Fruit fly (Drosophila melanogaster) whole organism, embryonic: ENCODE measurements around the gene scny.

ENCODE experiments used
- Abd-B ChIP-seq: fragments of 200-800 bp; sonication (Bioruptor generic); optimal IDR thresholded peaks from 2 replicates; lab custom pipeline; 2018; ENCODE audit warnings: missing biosample characterization, mild to moderate bottlenecking, missing genetic modification characterization, moderate library complexity
- Antp ChIP-seq: fragments of 200-800 bp; sonication (Bioruptor generic); optimal IDR thresholded peaks from 3 replicates; lab custom pipeline; 2016; ENCODE audit warnings: missing biosample characterization, missing genetic modification characterization
- BtbVII ChIP-seq: fragments of 200-800 bp; sonication (Bioruptor generic); optimal IDR thresholded peaks from 3 replicates; lab custom pipeline; 2017; ENCODE audit warnings: missing biosample characterization, mild to moderate bottlenecking, missing genetic modification characterization
- Bteb2 ChIP-seq: fragments of 200-800 bp; sonication (Bioruptor generic); optimal IDR thresholded peaks from 2 replicates; lab custom pipeline; 2016; ENCODE audit warnings: missing biosample characterization, missing genetic modification characterization
- CG10321 ChIP-seq: fragments of 200-800 bp; sonication (Bioruptor generic); IDR thresholded peaks from 2 replicates; pipeline ENCODE4 v1.3.6; 2022; ENCODE audit warnings: missing biosample characterization, missing genetic modification characterization
- CG10979 ChIP-seq: fragments of 200-800 bp; sonication (Bioruptor generic); optimal IDR thresholded peaks from 2 replicates; lab custom pipeline; 2018; ENCODE audit warnings: missing biosample characterization, mild to moderate bottlenecking, missing genetic modification characterization, moderate library complexity
- CG11093 ChIP-seq: fragments of 200-800 bp; sonication (Bioruptor generic); IDR thresholded peaks from 3 replicates; pipeline ENCODE4 v1.3.6; 2022; ENCODE audit warnings: missing biosample characterization, missing genetic modification characterization
- CG11247 ChIP-seq: fragments of 200-800 bp; sonication (Bioruptor generic); IDR thresholded peaks from 2 replicates; pipeline ENCODE4 v1.3.6; 2022; ENCODE audit warnings: missing biosample characterization, missing genetic modification characterization
- CG11695 ChIP-seq: fragments of 200-800 bp; sonication (Bioruptor generic); IDR thresholded peaks from 3 replicates; pipeline ENCODE4 v1.3.6; 2022; ENCODE audit warnings: missing biosample characterization, missing genetic modification characterization
- CG12236 ChIP-seq: fragments of 200-800 bp; sonication (Bioruptor generic); optimal IDR thresholded peaks from 2 replicates; lab custom pipeline; 2016; ENCODE audit warnings: missing biosample characterization, missing genetic modification characterization
- CG14014 ChIP-seq: fragments of 200-800 bp; sonication (Bioruptor generic); IDR thresholded peaks from 2 replicates; pipeline ENCODE4 v1.3.6; 2022; ENCODE audit warnings: missing biosample characterization, missing genetic modification characterization
- CG15073 ChIP-seq: fragments of 200-800 bp; sonication (Bioruptor generic); optimal IDR thresholded peaks from 2 replicates; lab custom pipeline; 2016; ENCODE audit warnings: missing biosample characterization, missing genetic modification characterization
- CG1602 ChIP-seq: fragments of 200-800 bp; sonication (Bioruptor generic); optimal IDR thresholded peaks from 3 replicates; lab custom pipeline; 2016; ENCODE audit warnings: missing biosample characterization, missing genetic modification characterization
- CG16863 ChIP-seq: fragments of 200-800 bp; sonication (Bioruptor generic); optimal IDR thresholded peaks from 3 replicates; lab custom pipeline; 2016; ENCODE audit warnings: missing biosample characterization, missing genetic modification characterization
- CG31388 ChIP-seq: fragments of 200-800 bp; sonication (Bioruptor generic); optimal IDR thresholded peaks from 2 replicates; lab custom pipeline; 2016; ENCODE audit warnings: missing biosample characterization, missing genetic modification characterization
- CG32767 ChIP-seq: fragments of 200-800 bp; sonication (Bioruptor generic); IDR thresholded peaks from 2 replicates; pipeline ENCODE4 v1.3.6; 2022; ENCODE audit warnings: missing biosample characterization, missing genetic modification characterization
- CG6175 ChIP-seq: fragments of 200-800 bp; sonication (Bioruptor generic); IDR thresholded peaks from 3 replicates; pipeline ENCODE4 v1.3.6; 2022; ENCODE audit warnings: missing biosample characterization, missing genetic modification characterization
- CG6683 ChIP-seq: fragments of 200-800 bp; sonication (Bioruptor generic); optimal IDR thresholded peaks from 2 replicates; lab custom pipeline; 2017; ENCODE audit warnings: missing biosample characterization, mild to moderate bottlenecking, missing genetic modification characterization, missing genetic modification reagents
- CG7271 ChIP-seq: fragments of 200-800 bp; sonication (Bioruptor generic); optimal IDR thresholded peaks from 2 replicates; lab custom pipeline; 2018; ENCODE audit warnings: missing biosample characterization, mild to moderate bottlenecking, missing genetic modification characterization, moderate library complexity
- CG9797 ChIP-seq: fragments of 200-800 bp; sonication (Bioruptor generic); optimal IDR thresholded peaks from 3 replicates; lab custom pipeline; 2018; ENCODE audit warnings: missing biosample characterization, mild to moderate bottlenecking, missing genetic modification characterization
- D ChIP-seq, 2 experiments: fragments of 200-800 bp in 1 of 2; fragments of >200 bp in 1 of 2; sonication (Bioruptor generic) in 1 of 2; optimal IDR thresholded peaks; 2 replicates in 1 of 2; 3 replicates in 1 of 2; lab custom pipeline; 2017; ENCODE audit warnings: mild to moderate bottlenecking in 1 of 2, missing biosample characterization in 1 of 2, missing genetic modification characterization in 1 of 2, missing genetic modification reagents in 1 of 2
- Dad ChIP-seq: fragments of 200-800 bp; sonication (Bioruptor generic); optimal IDR thresholded peaks from 3 replicates; lab custom pipeline; 2016; ENCODE audit warnings: missing biosample characterization, missing genetic modification characterization
- Drgx ChIP-seq: fragments of 200-800 bp; sonication (Bioruptor generic); IDR thresholded peaks from 2 replicates; pipeline ENCODE4 v1.3.6; 2022; ENCODE audit warnings: missing biosample characterization, missing genetic modification characterization
- H2.0 ChIP-seq: fragments of 200-800 bp; sonication (Bioruptor generic); IDR thresholded peaks from 2 replicates; pipeline ENCODE4 v1.3.6; 2022; ENCODE audit warnings: missing biosample characterization, missing genetic modification characterization
- HLHmδ ChIP-seq: fragments of 200-800 bp; sonication (Bioruptor generic); optimal IDR thresholded peaks from 2 replicates; lab custom pipeline; 2018; ENCODE audit warnings: missing biosample characterization, mild to moderate bottlenecking, missing genetic modification characterization, moderate library complexity
- Hr51 ChIP-seq, 2 experiments: fragments of 200-800 bp; sonication (Bioruptor generic); optimal IDR thresholded peaks; 2 replicates in 1 of 2; 3 replicates in 1 of 2; lab custom pipeline; 2016 to 2018; ENCODE audit warnings: missing biosample characterization in 2 of 2, missing genetic modification characterization in 2 of 2, mild to moderate bottlenecking in 1 of 2, moderate library complexity in 1 of 2
- Hr78 ChIP-seq, 2 experiments: fragments of 200-800 bp in 1 of 2; fragments of >200 bp in 1 of 2; sonication (Bioruptor generic) in 1 of 2; optimal IDR thresholded peaks; 2 replicates each; lab custom pipeline; 2017 to 2019; ENCODE audit warnings: missing biosample characterization in 2 of 2, missing genetic modification characterization in 2 of 2, mild to moderate bottlenecking in 1 of 2, moderate library complexity in 1 of 2
- NK7.1 ChIP-seq: fragments of 200-800 bp; sonication (Bioruptor generic); optimal IDR thresholded peaks from 3 replicates; lab custom pipeline; 2016; ENCODE audit warnings: missing biosample characterization, missing genetic modification characterization
- Nf-YB ChIP-seq: fragments of 200-800 bp; sonication (Bioruptor generic); optimal IDR thresholded peaks from 3 replicates; lab custom pipeline; 2019; ENCODE audit warnings: missing biosample characterization, mild to moderate bottlenecking, missing genetic modification characterization, moderate library complexity
- Nf-YC ChIP-seq: fragments of 200-800 bp; optimal IDR thresholded peaks from 3 replicates; lab custom pipeline; 2019; ENCODE audit warnings: missing biosample characterization, mild to moderate bottlenecking, missing genetic modification characterization, moderate library complexity
- Optix ChIP-seq: fragments of 200-800 bp; sonication (Bioruptor generic); IDR thresholded peaks from 3 replicates; pipeline ENCODE4 v1.3.6; 2022; ENCODE audit warnings: missing biosample characterization, missing genetic modification characterization
- Sox100B ChIP-seq: fragments of 200-800 bp; sonication (Bioruptor generic); optimal IDR thresholded peaks from 3 replicates; lab custom pipeline; 2018; ENCODE audit warnings: missing biosample characterization, mild to moderate bottlenecking, missing genetic modification characterization
- ash1 ChIP-seq: fragments of 200-800 bp; sonication (Bioruptor generic); optimal IDR thresholded peaks from 2 replicates; lab custom pipeline; 2018; ENCODE audit warnings: missing biosample characterization, mild to moderate bottlenecking, missing genetic modification characterization
- cato ChIP-seq: fragments of 200-800 bp; sonication (Bioruptor generic); optimal IDR thresholded peaks from 2 replicates; lab custom pipeline; 2016; ENCODE audit warnings: missing biosample characterization, missing genetic modification characterization, borderline replicate concordance
- cg ChIP-seq: fragments of 200-800 bp; sonication (Bioruptor generic); optimal IDR thresholded peaks from 3 replicates; lab custom pipeline; 2019; ENCODE audit warnings: missing biosample characterization, mild to moderate bottlenecking, missing genetic modification characterization, moderate library complexity
- corto ChIP-seq: fragments of 200-800 bp; sonication (Bioruptor generic); optimal IDR thresholded peaks from 2 replicates; lab custom pipeline; 2016; ENCODE audit warnings: missing biosample characterization, mild to moderate bottlenecking, missing genetic modification characterization, moderate library complexity
- dm ChIP-seq: fragments of 200-800 bp; sonication (Bioruptor generic); optimal IDR thresholded peaks from 3 replicates; lab custom pipeline; 2016; ENCODE audit warnings: missing biosample characterization, missing genetic modification characterization
- dysf ChIP-seq: fragments of 200-800 bp; sonication (Bioruptor generic); IDR thresholded peaks from 3 replicates; pipeline ENCODE4 v1.3.6; 2022; ENCODE audit warnings: missing biosample characterization, missing genetic modification characterization
- eyg ChIP-seq: fragments of 200-800 bp; sonication (Bioruptor generic); optimal IDR thresholded peaks from 3 replicates; lab custom pipeline; 2016; ENCODE audit warnings: missing biosample characterization, missing genetic modification characterization
- fd102C ChIP-seq: fragments of 200-800 bp; sonication (Bioruptor generic); optimal IDR thresholded peaks from 2 replicates; lab custom pipeline; 2018; ENCODE audit warnings: missing biosample characterization, mild to moderate bottlenecking, missing genetic modification characterization, moderate library complexity
- gcm ChIP-seq: fragments of 200-800 bp; sonication (Bioruptor generic); optimal IDR thresholded peaks from 2 replicates; lab custom pipeline; 2019; ENCODE audit warnings: missing biosample characterization, mild to moderate bottlenecking, missing genetic modification characterization, moderate library complexity
- hkb ChIP-seq, 2 experiments: fragments of 200-800 bp in 1 of 2; fragments of >200 bp in 1 of 2; sonication (Bioruptor generic) in 1 of 2; IDR thresholded peaks in 1 of 2; optimal IDR thresholded peaks in 1 of 2; 2 replicates each; pipeline versions ENCODE4 v1.3.6 to Lab custom; 2017 to 2022; ENCODE audit warnings: missing biosample characterization in 1 of 2, missing genetic modification characterization in 1 of 2
- maf-S ChIP-seq: fragments of 200-800 bp; sonication (Bioruptor generic); optimal IDR thresholded peaks from 2 replicates; lab custom pipeline; 2016; ENCODE audit warnings: missing biosample characterization, missing genetic modification characterization
- nom ChIP-seq: fragments of 200-800 bp; sonication (Bioruptor generic); optimal IDR thresholded peaks from 2 replicates; lab custom pipeline; 2017; ENCODE audit warnings: missing biosample characterization, missing genetic modification characterization, mild to moderate bottlenecking, moderate library complexity, missing genetic modification reagents
- salm ChIP-seq: fragments of 200-800 bp; sonication (Bioruptor generic); optimal IDR thresholded peaks from 2 replicates; lab custom pipeline; 2018; ENCODE audit warnings: missing biosample characterization, mild to moderate bottlenecking, missing genetic modification characterization
- stc ChIP-seq: fragments of 200-800 bp; sonication (Bioruptor generic); IDR thresholded peaks from 2 replicates; pipeline ENCODE4 v1.3.6; 2022; ENCODE audit warnings: missing biosample characterization, missing genetic modification characterization
- stwl ChIP-seq: fragments of 200-800 bp; sonication (Bioruptor generic); optimal IDR thresholded peaks from 3 replicates; lab custom pipeline; 2018; ENCODE audit warnings: missing biosample characterization, mild to moderate bottlenecking, missing genetic modification characterization, moderate library complexity
- tap ChIP-seq: fragments of 200-800 bp; optimal IDR thresholded peaks from 3 replicates; lab custom pipeline; 2019; ENCODE audit warnings: missing biosample characterization, mild to moderate bottlenecking, missing genetic modification characterization, moderate library complexity

The scny gene

DNA sequence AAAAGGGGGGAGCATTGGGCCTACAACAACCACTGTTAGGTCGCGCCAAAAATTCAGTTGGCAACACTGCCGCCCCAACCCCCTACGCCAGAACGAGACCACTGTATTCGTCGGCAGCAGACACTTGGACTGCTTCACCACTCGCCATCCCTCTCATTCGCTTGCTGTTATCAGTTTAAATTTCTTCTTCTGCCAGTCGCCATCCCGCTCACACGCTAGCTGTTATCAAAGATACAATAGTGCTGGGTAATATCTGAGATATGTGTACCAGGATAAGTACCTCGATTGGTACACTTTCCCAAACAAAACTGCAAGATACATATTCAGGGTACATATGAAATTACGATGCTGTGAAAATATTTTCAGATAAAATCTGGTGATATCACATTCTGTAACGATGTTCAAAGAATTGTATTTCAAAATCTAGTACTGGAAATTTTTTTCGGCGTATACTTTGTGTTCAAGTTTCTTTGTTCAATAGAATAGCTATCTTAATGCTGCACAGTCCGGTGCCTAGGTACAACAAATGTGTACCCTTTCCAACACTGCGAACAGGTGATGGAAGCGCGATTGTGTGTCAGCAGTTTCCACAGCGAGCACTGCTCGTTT, 2.1 kb downstream of the scny start (continued):
- TF ChIP-seq CG1602 (GFP tag; lab: Kevin White, UChicago) (peak; percentile 65), CG32767 (GFP tag; lab: Robert Waterston, UW) (peak; percentile 64), hkb (optimal IDR thresholded peaks at IDR 0.05; lab: Kevin White, UChicago) (no peak), hkb (GFP tag; IDR thresholded peaks at IDR 0.05; lab: Robert Waterston, UW) (peak; percentile 75), Bteb2 (GFP tag; lab: Kevin White, UChicago) (peak; percentile 86), Hr51 (GFP tag; optimal IDR thresholded peaks at IDR 0.05; lab: Kevin White, UChicago) (peak; percentile 78 to 87), CG12236 (GFP tag; lab: Kevin White, UChicago) (peak; percentile 76), Drgx (peak; percentile 77; the same call in 1 of the 2 replicates), CG14014 (GFP tag; lab: Robert Waterston, UW) (peak; percentile 68), cato (GFP tag; lab: Kevin White, UChicago) (peak; percentile 75), CG16863 (peak; percentile 81), HLHmδ (peak; percentile 71), Antp (GFP tag; lab: Kevin White, UChicago) (peak; percentile 89), salm (tag; lab: Kevin White, UChicago) (peak; percentile 72), CG11247 (GFP tag; lab: Robert Waterston, UW) (peak; percentile 68), dysf (GFP tag; lab: Robert Waterston, UW) (peak; percentile 81), tap (tag; lab: Kevin White, UChicago) (no peak), Optix (no peak), corto (GFP tag; lab: Kevin White, UChicago) (peak; percentile 65), eyg (GFP tag; lab: Kevin White, UChicago) (peak; percentile 68), NK7.1 (GFP tag; lab: Kevin White, UChicago) (peak; percentile 65), Nf-YC (peak; percentile 93), CG7271 (tag; lab: Kevin White, UChicago) (no peak), CG9797 (peak; percentile 25), CG15073 (GFP tag; lab: Kevin White, UChicago) (peak; percentile 35), gcm (GFP tag; lab: Kevin White, UChicago) (peak; percentile 81), fd102C (GFP tag; lab: Kevin White, UChicago) (peak; percentile 0), ash1 (GFP tag; lab: Kevin White, UChicago) (peak; percentile 70), CG10321 (GFP tag; lab: Robert Waterston, UW) (peak; percentile 100), Dad (GFP tag; lab: Kevin White, UChicago) (peak; percentile 76), D (optimal IDR thresholded peaks at IDR 0.05; lab: Kevin White, UChicago) (no peak), D (GFP tag; optimal IDR thresholded peaks at IDR 0.05; lab: Kevin White, UChicago) (peak; percentile 74), Hr78 (GFP tag; optimal IDR thresholded peaks at IDR 0.05; lab: Kevin White, UChicago) (peak in 1 of 2 experiments; percentile 48), CG10979 (tag; lab: Kevin White, UChicago) (peak; percentile 80), Sox100B (GFP tag; lab: Kevin White, UChicago) (no peak), stc (GFP tag; lab: Robert Waterston, UW) (peak; percentile 46; the same call in 1 of the 2 replicates), CG6175 (no peak; the same call in 2 of the 3 replicates), Nf-YB (GFP tag; lab: Kevin White, UChicago) (peak; percentile 76), CG11695 (GFP tag; lab: Robert Waterston, UW) (peak; percentile 79; the same call in 2 of the 3 replicates), H2.0 (GFP tag; lab: Robert Waterston, UW) (peak; percentile 57; the same call in 1 of the 2 replicates), CG11093 (peak; percentile 58; the same call in 2 of the 3 replicates), dm (GFP tag; lab: Kevin White, UChicago) (peak; percentile 64), Abd-B (GFP tag; lab: Kevin White, UChicago) (peak; percentile 35), CG6683 (GFP tag; lab: Kevin White, UChicago) (peak; percentile 55), CG31388 (peak; percentile 64), cg (GFP tag; lab: Kevin White, UChicago) (no peak), BtbVII (GFP tag; lab: Kevin White, UChicago) (peak; percentile 85), maf-S (GFP tag; lab: Kevin White, UChicago) (peak; percentile 83), nom (GFP tag; lab: Kevin White, UChicago) (peak; percentile 58), stwl (peak; percentile 73)
